Worm (Caenorhabditis elegans) whole organism, young adult: ENCODE data around the gene F09G2.2.

Experiments
- B0019.2 ChIP-seq: fragments of 200-800 bp; sonication (Bioruptor generic); conservative IDR thresholded peaks from 2 replicates; pipeline ENCODE4 v1.3.6; 2022; ENCODE audit warnings: missing genetic modification reagents, missing genetic modification characterization, missing compliant biosample characterization
- B0261.1 ChIP-seq: sonication (generic microtip); optimal IDR thresholded peaks from 2 replicates; lab custom pipeline; 2016; ENCODE audit warnings: mild to moderate bottlenecking, missing genetic modification characterization, moderate library complexity, missing compliant biosample characterization
- B0336.3 ChIP-seq: fragments of 200-800 bp; sonication (Bioruptor generic); IDR thresholded peaks from 2 replicates; pipeline ENCODE4 v1.3.6; 2022; ENCODE audit warnings: missing genetic modification characterization, missing compliant biosample characterization
- D2030.7 ChIP-seq: fragments of 200-800 bp; sonication (Bioruptor generic); IDR thresholded peaks from 2 replicates; pipeline ENCODE4 v1.3.6; 2022; ENCODE audit warnings: missing genetic modification reagents, missing genetic modification characterization, missing compliant biosample characterization
- F22D6.2 ChIP-seq: sonication (generic microtip); optimal IDR thresholded peaks from 2 replicates; lab custom pipeline; 2016; ENCODE audit warnings: mild to moderate bottlenecking, missing genetic modification characterization, missing compliant biosample characterization
- F33H1.4 ChIP-seq: fragments of 200-800 bp; sonication (Bioruptor generic); IDR thresholded peaks from 2 replicates; pipeline ENCODE4 v1.3.6; 2022; ENCODE audit warnings: missing genetic modification reagents, missing genetic modification characterization, missing compliant biosample characterization
- F37B4.10 ChIP-seq: fragments of 200-800 bp; sonication (Bioruptor generic); IDR thresholded peaks from 2 replicates; pipeline ENCODE4 v1.3.6; 2022; ENCODE audit warnings: missing genetic modification characterization, missing compliant biosample characterization
- F55B11.4 ChIP-seq: sonication (generic microtip); optimal IDR thresholded peaks from 2 replicates; lab custom pipeline; 2016; ENCODE audit warnings: missing compliant biosample characterization, missing genetic modification characterization, borderline replicate concordance; ENCODE audit not compliant: insufficient read depth
- F57C9.4 ChIP-seq: sonication (generic microtip); optimal IDR thresholded peaks from 2 replicates; lab custom pipeline; 2017; ENCODE audit warnings: mild to moderate bottlenecking, missing genetic modification characterization, missing compliant biosample characterization
- K11D2.4 ChIP-seq: fragments of 200-800 bp; sonication (Bioruptor generic); IDR thresholded peaks from 2 replicates; pipeline ENCODE4 v1.3.6; 2022; ENCODE audit warnings: missing genetic modification reagents, missing genetic modification characterization, missing compliant biosample characterization
- Y53G8AR.9 ChIP-seq: fragments of 200-800 bp; sonication (Bioruptor generic); conservative IDR thresholded peaks from 2 replicates; pipeline ENCODE4 v1.3.6; 2022; ENCODE audit warnings: missing genetic modification reagents, missing genetic modification characterization, missing compliant biosample characterization
- Y95B8A.8 ChIP-seq: fragments of 200-800 bp; sonication (Bioruptor generic); IDR thresholded peaks from 2 replicates; pipeline ENCODE4 v1.3.6; 2022; ENCODE audit warnings: missing genetic modification reagents, missing genetic modification characterization, missing compliant biosample characterization
- ama-1 ChIP-seq, 3 experiments: fragments of 150-350 bp in 1 of 3; sonication (generic microtip) in 2 of 3; optimal IDR thresholded peaks; 2 replicates each; lab custom pipeline; 2014 to 2018; ENCODE audit warnings: missing biosample characterization in 2 of 3, missing genetic modification characterization in 2 of 3, missing genetic modification reagents in 2 of 3
- atf-7 ChIP-seq: sonication (generic microtip); optimal IDR thresholded peaks from 2 replicates; lab custom pipeline; 2017; ENCODE audit warnings: mild to moderate bottlenecking, missing genetic modification characterization, missing compliant biosample characterization
- attf-3 ChIP-seq: fragments of 200-800 bp; sonication (Bioruptor generic); conservative IDR thresholded peaks from 2 replicates; pipeline ENCODE4 v1.3.6; 2022; ENCODE audit warnings: missing genetic modification reagents, missing genetic modification characterization, missing compliant biosample characterization
- attf-6 ChIP-seq: fragments of 200-800 bp; sonication (Bioruptor generic); IDR thresholded peaks from 2 replicates; pipeline ENCODE4 v1.3.6; 2022; ENCODE audit warnings: missing genetic modification reagents, missing genetic modification characterization, missing compliant biosample characterization
- ccch-3 ChIP-seq: fragments of 200-800 bp; sonication (Bioruptor generic); optimal IDR thresholded peaks from 2 replicates; lab custom pipeline; 2018; ENCODE audit warnings: mild to moderate bottlenecking, missing genetic modification characterization, missing compliant biosample characterization
- cebp-1 ChIP-seq, 2 experiments: fragments of 200-800 bp in 1 of 2; sonication (Bioruptor generic) in 1 of 2; sonication (generic microtip) in 1 of 2; IDR thresholded peaks in 1 of 2; optimal IDR thresholded peaks in 1 of 2; 2 replicates each; pipeline versions ENCODE4 v1.3.6 to Lab custom; 2017 to 2022; ENCODE audit warnings: missing compliant biosample characterization in 2 of 2, missing genetic modification characterization in 2 of 2, mild to moderate bottlenecking in 1 of 2, missing genetic modification reagents in 1 of 2, moderate library complexity in 1 of 2
- cebp-2 ChIP-seq: fragments of 200-800 bp; sonication (Bioruptor generic); IDR thresholded peaks from 2 replicates; pipeline ENCODE4 v1.3.6; 2022; ENCODE audit warnings: missing genetic modification characterization, missing compliant biosample characterization
- ceh-100 ChIP-seq: fragments of 200-800 bp; sonication (Bioruptor generic); IDR thresholded peaks from 2 replicates; pipeline ENCODE4 v1.3.6; 2022; ENCODE audit warnings: missing genetic modification reagents, missing genetic modification characterization, missing compliant biosample characterization
- ceh-58 ChIP-seq: fragments of 200-800 bp; sonication (Bioruptor generic); IDR thresholded peaks from 2 replicates; pipeline ENCODE4 v1.3.6; 2022; ENCODE audit warnings: missing genetic modification characterization, missing compliant biosample characterization
- ceh-91 ChIP-seq: fragments of 200-800 bp; sonication (Bioruptor generic); IDR thresholded peaks from 2 replicates; pipeline ENCODE4 v1.3.6; 2022; ENCODE audit warnings: missing genetic modification reagents, missing genetic modification characterization, missing compliant biosample characterization
- dpl-1 ChIP-seq: fragments of 150-350 bp; optimal IDR thresholded peaks from 2 replicates; lab custom pipeline; 2014; ENCODE audit warnings: missing biosample characterization, missing genetic modification reagents, missing genetic modification characterization
- efl-1 ChIP-seq: fragments of 150-350 bp; optimal IDR thresholded peaks from 2 replicates; lab custom pipeline; 2014; ENCODE audit warnings: missing biosample characterization, missing genetic modification reagents, missing genetic modification characterization
- egl-18 ChIP-seq: fragments of 200-800 bp; sonication (Bioruptor generic); IDR thresholded peaks from 2 replicates; pipeline ENCODE4 v1.3.6; 2022; ENCODE audit warnings: missing genetic modification reagents, missing genetic modification characterization, missing compliant biosample characterization
- egrh-3 ChIP-seq: fragments of 200-800 bp; sonication (Bioruptor generic); IDR thresholded peaks from 2 replicates; pipeline ENCODE4 v1.3.6; 2022; ENCODE audit warnings: missing genetic modification reagents, missing genetic modification characterization, missing compliant biosample characterization
- fkh-3 ChIP-seq: sonication (generic microtip); optimal IDR thresholded peaks from 2 replicates; lab custom pipeline; 2016; ENCODE audit warnings: mild to moderate bottlenecking, missing genetic modification characterization, missing compliant biosample characterization
- gei-17 ChIP-seq: fragments of 200-800 bp; sonication (Bioruptor generic); optimal IDR thresholded peaks from 2 replicates; lab custom pipeline; 2018; ENCODE audit warnings: mild to moderate bottlenecking, missing genetic modification characterization, missing compliant biosample characterization
- him-1 ChIP-seq: sonication (generic microtip); optimal IDR thresholded peaks from 2 replicates; lab custom pipeline; 2016; ENCODE audit warnings: missing genotype, missing genetic modification reagents, missing genetic modification characterization, missing compliant biosample characterization
- hmg-1.2 ChIP-seq: fragments of 200-800 bp; sonication (Bioruptor generic); IDR thresholded peaks from 2 replicates; pipeline ENCODE4 v1.3.6; 2022; ENCODE audit warnings: missing genetic modification reagents, missing genetic modification characterization, missing compliant biosample characterization
- hmg-20 ChIP-seq: fragments of 200-800 bp; sonication (Bioruptor generic); IDR thresholded peaks from 2 replicates; pipeline ENCODE4 v1.3.6; 2022; ENCODE audit warnings: missing genetic modification reagents, missing genetic modification characterization, missing compliant biosample characterization
- let-526 ChIP-seq: fragments of 200-800 bp; sonication (Bioruptor generic); IDR thresholded peaks from 2 replicates; pipeline ENCODE4 v1.3.6; 2022; ENCODE audit warnings: missing genetic modification reagents, missing genetic modification characterization, missing compliant biosample characterization
- lin-26 ChIP-seq: fragments of 200-800 bp; sonication (Bioruptor generic); IDR thresholded peaks from 2 replicates; pipeline ENCODE4 v1.3.6; 2022; ENCODE audit warnings: missing genetic modification reagents, missing genetic modification characterization, missing compliant biosample characterization
- lin-40 ChIP-seq: sonication (generic microtip); optimal IDR thresholded peaks from 2 replicates; lab custom pipeline; 2016; ENCODE audit warnings: missing genetic modification characterization, mild to moderate bottlenecking, missing compliant biosample characterization, missing genotype, missing genetic modification reagents
- lsl-1 ChIP-seq: fragments of 200-800 bp; sonication (Bioruptor generic); optimal IDR thresholded peaks from 2 replicates; lab custom pipeline; 2018; ENCODE audit warnings: mild to moderate bottlenecking, missing genetic modification characterization, moderate library complexity, missing compliant biosample characterization
- madf-3 ChIP-seq: fragments of 200-800 bp; sonication (Bioruptor generic); IDR thresholded peaks from 2 replicates; pipeline ENCODE4 v1.3.6; 2022; ENCODE audit warnings: missing genetic modification reagents, missing genetic modification characterization, missing compliant biosample characterization
- madf-8 ChIP-seq: fragments of 200-800 bp; sonication (Bioruptor generic); conservative IDR thresholded peaks from 2 replicates; pipeline ENCODE4 v1.3.6; 2022; ENCODE audit warnings: missing genetic modification reagents, missing genetic modification characterization, missing compliant biosample characterization
- nfya-2 ChIP-seq: fragments of 200-800 bp; sonication (Bioruptor generic); IDR thresholded peaks from 2 replicates; pipeline ENCODE4 v1.3.6; 2022; ENCODE audit warnings: missing genetic modification reagents, missing genetic modification characterization, missing compliant biosample characterization
- nfyb-1 ChIP-seq: fragments of 200-800 bp; sonication (Bioruptor generic); IDR thresholded peaks from 2 replicates; pipeline ENCODE4 v1.3.6; 2022; ENCODE audit warnings: missing genetic modification reagents, missing genetic modification characterization, missing compliant biosample characterization
- pha-4 ChIP-seq: fragments of 150-350 bp; sonication (generic microtip); optimal IDR thresholded peaks from 2 replicates; lab custom pipeline; 2014; ENCODE audit warnings: missing biosample characterization, missing genetic modification reagents, missing genetic modification characterization
- rec-8 ChIP-seq, 2 experiments: sonication (generic microtip); optimal IDR thresholded peaks; 2 replicates each; lab custom pipeline; 2016; ENCODE audit warnings: mild to moderate bottlenecking in 2 of 2, missing genetic modification characterization in 2 of 2, missing genetic modification reagents in 2 of 2, missing genotype in 2 of 2, missing biosample characterization in 1 of 2, missing compliant biosample characterization in 1 of 2, moderate library complexity in 1 of 2
- snpc-1.1 ChIP-seq: sonication (generic microtip); optimal IDR thresholded peaks from 2 replicates; lab custom pipeline; 2017; ENCODE audit warnings: missing genetic modification characterization, mild to moderate bottlenecking, missing compliant biosample characterization, antibody characterized with exemption, moderate library complexity, missing genotype, missing genetic modification reagents; ENCODE audit not compliant: insufficient read depth
- snpc-1.3 ChIP-seq: sonication (generic microtip); optimal IDR thresholded peaks from 2 replicates; lab custom pipeline; 2017; ENCODE audit warnings: missing genetic modification characterization, mild to moderate bottlenecking, missing compliant biosample characterization, antibody characterized with exemption, moderate library complexity, missing genotype, missing genetic modification reagents; ENCODE audit not compliant: insufficient read depth
- snpc-4 ChIP-seq, 5 experiments: fragments of 150-350 bp in 1 of 5; sonication (generic microtip) in 4 of 5; optimal IDR thresholded peaks; 2 replicates each; lab custom pipeline; 2014 to 2018; ENCODE audit warnings: missing genetic modification characterization in 5 of 5, missing biosample characterization in 3 of 5, antibody characterized with exemption in 2 of 5, mild to moderate bottlenecking in 2 of 5, missing compliant biosample characterization in 2 of 5, missing genotype in 2 of 5, moderate library complexity in 2 of 5, missing genetic modification reagents in 1 of 5
- somi-1 ChIP-seq: fragments of 200-800 bp; sonication (Bioruptor generic); optimal IDR thresholded peaks from 2 replicates; lab custom pipeline; 2018; ENCODE audit warnings: mild to moderate bottlenecking, missing genetic modification characterization, missing compliant biosample characterization
- unc-62 ChIP-seq: fragments of 150-350 bp; optimal IDR thresholded peaks from 2 replicates; lab custom pipeline; 2014; ENCODE audit warnings: missing biosample characterization, missing genetic modification reagents, missing genetic modification characterization

The F09G2.2 gene

DNA sequence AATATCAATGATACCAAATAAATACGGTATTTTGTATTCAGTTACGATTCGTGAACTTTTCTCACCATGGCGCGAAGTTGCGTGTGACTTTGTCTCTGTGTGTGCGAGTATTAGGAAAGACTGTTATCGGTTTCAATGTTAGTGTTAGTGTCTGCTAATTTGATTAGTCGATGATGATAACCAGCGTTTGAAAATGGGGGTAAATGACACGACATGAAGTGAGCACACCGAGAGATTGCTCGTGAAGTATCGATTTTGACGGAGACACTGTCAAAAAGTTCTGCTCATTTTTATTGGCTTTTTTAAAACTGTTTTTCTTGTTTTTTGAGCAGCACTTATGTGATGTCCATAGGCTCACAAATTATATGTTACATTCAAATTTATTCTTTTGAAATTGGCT lies 1.7 kb downstream of the F09G2.2 start (continued):
- 0 out of 2 replicates have a peak, but pooled peaks have one; percentile 42 for TF ChIP-seq Y95B8A.8 (GFP tag; lab: Robert Waterston, UW)
- 0 out of 2 replicates have a peak, but pooled peaks have one; percentile 31 for TF ChIP-seq hmg-1.2 (GFP tag; lab: Robert Waterston, UW)
- TF ChIP-seq attf-3 (GFP tag; lab: Robert Waterston, UW): no peak
- no peak for TF ChIP-seq let-526 (GFP tag; lab: Robert Waterston, UW)
- TF ChIP-seq egrh-3 (GFP tag; lab: Robert Waterston, UW): no peak
- TF ChIP-seq ceh-100: no peak
- TF ChIP-seq F57C9.4 (tag; lab: Kevin White, UChicago): no peak
- TF ChIP-seq ceh-58 (GFP tag; lab: Robert Waterston, UW): no peak
- TF ChIP-seq somi-1 (GFP tag; lab: Kevin White, UChicago): peak; percentile 30
- TF ChIP-seq madf-8 (GFP tag; lab: Robert Waterston, UW): peak; percentile 20; the same call in 1 of the 2 replicates
- TF ChIP-seq F55B11.4 (tag; lab: Kevin White, UChicago): no peak
- TF ChIP-seq B0019.2 (GFP tag; lab: Robert Waterston, UW): no peak
- 0 out of 2 replicates have a peak, but pooled peaks have one; percentile 21 for TF ChIP-seq F33H1.4
- peak; percentile 29 for TF ChIP-seq lin-40
- 0 out of 2 replicates have a peak, but pooled peaks have one; percentile 48 for TF ChIP-seq hmg-20 (GFP tag; lab: Robert Waterston, UW)
- TF ChIP-seq attf-6 (GFP tag; lab: Robert Waterston, UW): peak; percentile 64
- no peak for TF ChIP-seq gei-17
- TF ChIP-seq him-1: peak; percentile 76
- TF ChIP-seq fkh-3 (tag; lab: Kevin White, UChicago): no peak
- no peak for TF ChIP-seq ceh-91 (GFP tag; lab: Robert Waterston, UW)
- no peak for TF ChIP-seq nfya-2
- TF ChIP-seq egl-18 (GFP tag; lab: Robert Waterston, UW): no peak
- no peak for TF ChIP-seq snpc-4 (GFP tag; optimal IDR thresholded peaks at IDR 0.05; lab: Kevin White, UChicago)
- TF ChIP-seq snpc-4 (tag; optimal IDR thresholded peaks at IDR 0.05; lab: Kevin White, UChicago): peak in 2 of 4 experiments; percentile 6 to 46
- TF ChIP-seq snpc-1.1 (tag; lab: Kevin White, UChicago): peak; percentile 13
- TF ChIP-seq unc-62 (GFP tag; lab: Kevin White, UChicago): no peak
- TF ChIP-seq lsl-1 (GFP tag; lab: Kevin White, UChicago): peak; percentile 33
- TF ChIP-seq snpc-1.3 (tag; lab: Kevin White, UChicago): no peak
- peak; percentile 76 for TF ChIP-seq Y53G8AR.9
- TF ChIP-seq ama-1 (optimal IDR thresholded peaks at IDR 0.05; lab: Kevin White, UChicago): peak; percentile 48
- TF ChIP-seq ama-1 (GFP tag; optimal IDR thresholded peaks at IDR 0.05; lab: Kevin White, UChicago): peak in 1 of 2 experiments; percentile 73
- TF ChIP-seq K11D2.4 (GFP tag; lab: Robert Waterston, UW): no peak
- TF ChIP-seq F22D6.2 (tag; lab: Kevin White, UChicago): no peak
- no peak for TF ChIP-seq dpl-1 (GFP tag; lab: Kevin White, UChicago)
- TF ChIP-seq cebp-2 (GFP tag; lab: Robert Waterston, UW): no peak
- no peak for TF ChIP-seq D2030.7
- TF ChIP-seq B0336.3: peak; percentile 88
- no peak for TF ChIP-seq efl-1 (GFP tag; lab: Kevin White, UChicago)
- TF ChIP-seq rec-8 (tag; optimal IDR thresholded peaks at IDR 0.05; lab: Kevin White, UChicago): no peak
- TF ChIP-seq madf-3 (GFP tag; lab: Robert Waterston, UW): peak; percentile 93
- TF ChIP-seq cebp-1 (GFP tag; IDR thresholded peaks at IDR 0.05; lab: Robert Waterston, UW): peak; percentile 32; the same call in 1 of the 2 replicates
- peak; percentile 65 for TF ChIP-seq cebp-1 (tag; optimal IDR thresholded peaks at IDR 0.05; lab: Kevin White, UChicago)
- no peak for TF ChIP-seq F37B4.10
- TF ChIP-seq lin-26 (GFP tag; lab: Robert Waterston, UW): peak; percentile 50; the same call in 1 of the 2 replicates
- TF ChIP-seq pha-4 (tag; lab: Kevin White, UChicago): peak; percentile 43
- TF ChIP-seq atf-7 (tag; lab: Kevin White, UChicago): peak; percentile 40
- peak; percentile 73; the same call in 1 of the 2 replicates for TF ChIP-seq nfyb-1
- TF ChIP-seq ccch-3 (GFP tag; lab: Kevin White, UChicago): no peak
- TF ChIP-seq B0261.1 (tag; lab: Kevin White, UChicago): no peak
